Fruit fly (Drosophila melanogaster) whole organism, embryonic: Measurements from ENCODE around the gene foxo.

ENCODE experiments used
- Adf1 ChIP-seq: fragments of 200-800 bp; sonication (Bioruptor generic); IDR thresholded peaks from 2 replicates; pipeline ENCODE4 v1.3.6; 2022; ENCODE audit warnings: missing biosample characterization, missing genetic modification characterization
- Aef1 ChIP-seq: fragments of 200-800 bp; sonication (Bioruptor generic); IDR thresholded peaks from 3 replicates; pipeline ENCODE4 v1.3.6; 2022; ENCODE audit warnings: missing biosample characterization, missing genetic modification characterization
- Blimp-1 ChIP-seq: fragments of 200-800 bp; sonication (Bioruptor generic); optimal IDR thresholded peaks from 3 replicates; lab custom pipeline; 2018; ENCODE audit warnings: missing biosample characterization, missing genetic modification characterization, mild to moderate bottlenecking, moderate library complexity, missing genetic modification reagents
- CG10147 ChIP-seq: fragments of 200-800 bp; sonication (Bioruptor generic); optimal IDR thresholded peaks from 2 replicates; lab custom pipeline; 2019; ENCODE audit warnings: missing biosample characterization, mild to moderate bottlenecking, missing genetic modification characterization, moderate library complexity
- CG10431 ChIP-seq: fragments of 200-800 bp; sonication (Bioruptor generic); optimal IDR thresholded peaks from 3 replicates; lab custom pipeline; 2018; ENCODE audit warnings: missing biosample characterization, mild to moderate bottlenecking, missing genetic modification characterization
- CG11093 ChIP-seq: fragments of 200-800 bp; sonication (Bioruptor generic); IDR thresholded peaks from 3 replicates; pipeline ENCODE4 v1.3.6; 2022; ENCODE audit warnings: missing biosample characterization, missing genetic modification characterization
- CG11696 ChIP-seq: fragments of 200-800 bp; sonication (Bioruptor generic); IDR thresholded peaks from 2 replicates; pipeline ENCODE4 v1.3.6; 2022; ENCODE audit warnings: missing biosample characterization, missing genetic modification characterization
- CG13123 ChIP-seq: fragments of 200-800 bp; sonication (Bioruptor generic); optimal IDR thresholded peaks from 2 replicates; lab custom pipeline; 2016; ENCODE audit warnings: missing biosample characterization, missing genetic modification characterization
- CG13296 ChIP-seq: fragments of 200-800 bp; sonication (Bioruptor generic); optimal IDR thresholded peaks from 3 replicates; lab custom pipeline; 2018; ENCODE audit warnings: missing biosample characterization, mild to moderate bottlenecking, missing genetic modification characterization
- CG13894 ChIP-seq: fragments of 200-800 bp; sonication (Bioruptor generic); optimal IDR thresholded peaks from 3 replicates; lab custom pipeline; 2018; ENCODE audit warnings: missing biosample characterization, mild to moderate bottlenecking, missing genetic modification characterization, moderate library complexity
- CG16779 ChIP-seq: fragments of 200-800 bp; sonication (Bioruptor generic); IDR thresholded peaks from 2 replicates; pipeline ENCODE4 v1.3.6; 2022; ENCODE audit warnings: missing biosample characterization, missing genetic modification characterization
- CG17186 ChIP-seq: fragments of 200-800 bp; sonication (Bioruptor generic); optimal IDR thresholded peaks from 3 replicates; lab custom pipeline; 2017; ENCODE audit warnings: missing biosample characterization, missing genetic modification reagents, missing genetic modification characterization
- CG17328 ChIP-seq: fragments of 200-800 bp; sonication (Bioruptor generic); IDR thresholded peaks from 2 replicates; pipeline ENCODE4 v1.3.6; 2022; ENCODE audit warnings: missing biosample characterization, missing genetic modification characterization
- CG17361 ChIP-seq: fragments of 200-800 bp; sonication (Bioruptor generic); IDR thresholded peaks from 3 replicates; pipeline ENCODE4 v1.3.6; 2022; ENCODE audit warnings: missing biosample characterization, missing genetic modification characterization
- CG17568 ChIP-seq: fragments of 200-800 bp; sonication (Bioruptor generic); optimal IDR thresholded peaks from 2 replicates; lab custom pipeline; 2018; ENCODE audit warnings: missing biosample characterization, mild to moderate bottlenecking, missing genetic modification characterization, moderate library complexity
- CG18262 ChIP-seq: fragments of 200-800 bp; optimal IDR thresholded peaks from 3 replicates; lab custom pipeline; 2019; ENCODE audit warnings: missing biosample characterization, mild to moderate bottlenecking, missing genetic modification characterization, moderate library complexity
- CG2199 ChIP-seq: fragments of 200-800 bp; sonication (Bioruptor generic); IDR thresholded peaks from 3 replicates; pipeline ENCODE4 v1.3.6; 2022; ENCODE audit warnings: missing biosample characterization, missing genetic modification characterization
- CG31441 ChIP-seq: fragments of 200-800 bp; sonication (Bioruptor generic); IDR thresholded peaks from 2 replicates; pipeline ENCODE4 v1.3.6; 2022; ENCODE audit warnings: missing biosample characterization, missing genetic modification characterization
- CG34422 ChIP-seq: fragments of 200-800 bp; sonication (Bioruptor generic); IDR thresholded peaks from 3 replicates; pipeline ENCODE4 v1.3.6; 2022; ENCODE audit warnings: missing biosample characterization, missing genetic modification characterization
- CG3838 ChIP-seq: fragments of 200-800 bp; sonication (Bioruptor generic); optimal IDR thresholded peaks from 3 replicates; lab custom pipeline; 2016; ENCODE audit warnings: missing biosample characterization, missing genetic modification characterization
- CG42726 ChIP-seq: fragments of 200-800 bp; sonication (Bioruptor generic); IDR thresholded peaks from 2 replicates; pipeline ENCODE4 v1.3.6; 2022; ENCODE audit warnings: missing biosample characterization, missing genetic modification characterization; ENCODE audit not compliant: partially characterized antibody
- CG4617 ChIP-seq: fragments of 200-800 bp; sonication (Bioruptor generic); optimal IDR thresholded peaks from 3 replicates; lab custom pipeline; 2016; ENCODE audit warnings: missing biosample characterization, missing genetic modification characterization, borderline replicate concordance
- CG6175 ChIP-seq: fragments of 200-800 bp; sonication (Bioruptor generic); IDR thresholded peaks from 3 replicates; pipeline ENCODE4 v1.3.6; 2022; ENCODE audit warnings: missing biosample characterization, missing genetic modification characterization
- CG6254 ChIP-seq: fragments of 200-800 bp; sonication (Bioruptor generic); optimal IDR thresholded peaks from 3 replicates; lab custom pipeline; 2017; ENCODE audit warnings: mild to moderate bottlenecking, missing biosample characterization, missing genetic modification reagents, missing genetic modification characterization
- CG6689 ChIP-seq: fragments of 200-800 bp; sonication (Bioruptor generic); IDR thresholded peaks from 2 replicates; pipeline ENCODE4 v1.3.6; 2022; ENCODE audit warnings: missing biosample characterization, missing genetic modification characterization
- CG6813 ChIP-seq: fragments of 200-800 bp; sonication (Bioruptor generic); optimal IDR thresholded peaks from 2 replicates; lab custom pipeline; 2017; ENCODE audit warnings: missing biosample characterization, missing genetic modification characterization, mild to moderate bottlenecking, moderate library complexity, missing genetic modification reagents
- CG8359 ChIP-seq: fragments of 200-800 bp; sonication (Bioruptor generic); optimal IDR thresholded peaks from 2 replicates; lab custom pipeline; 2017; ENCODE audit warnings: missing biosample characterization, mild to moderate bottlenecking, missing genetic modification characterization, borderline replicate concordance
- CG8765 ChIP-seq: fragments of 200-800 bp; sonication (Bioruptor generic); IDR thresholded peaks from 2 replicates; pipeline ENCODE4 v1.3.6; 2022; ENCODE audit warnings: missing biosample characterization, missing genetic modification characterization
- CG9437 ChIP-seq: fragments of 200-800 bp; sonication (Bioruptor generic); optimal IDR thresholded peaks from 2 replicates; lab custom pipeline; 2018; ENCODE audit warnings: missing biosample characterization, mild to moderate bottlenecking, missing genetic modification characterization
- Drgx ChIP-seq: fragments of 200-800 bp; sonication (Bioruptor generic); IDR thresholded peaks from 2 replicates; pipeline ENCODE4 v1.3.6; 2022; ENCODE audit warnings: missing biosample characterization, missing genetic modification characterization
- Trl ChIP-seq, 3 experiments: fragments of >200 bp in 2 of 3; fragments of 200-800 bp in 1 of 3; sonication (Bioruptor generic) in 1 of 3; optimal IDR thresholded peaks; 2 replicates in 1 of 3; 3 replicates in 2 of 3; lab custom pipeline; 2016 to 2017; ENCODE audit warnings: missing biosample characterization in 1 of 3, missing genetic modification characterization in 1 of 3
- cg ChIP-seq: fragments of 200-800 bp; sonication (Bioruptor generic); optimal IDR thresholded peaks from 3 replicates; lab custom pipeline; 2019; ENCODE audit warnings: missing biosample characterization, mild to moderate bottlenecking, missing genetic modification characterization, moderate library complexity
- chif ChIP-seq, 2 experiments: fragments of 200-800 bp; sonication (Bioruptor generic); optimal IDR thresholded peaks; 3 replicates each; lab custom pipeline; 2016; ENCODE audit warnings: missing biosample characterization in 2 of 2, missing genetic modification characterization in 2 of 2
- chinmo ChIP-seq: fragments of 200-800 bp; sonication (Bioruptor generic); IDR thresholded peaks from 4 replicates; pipeline ENCODE4 v1.3.6; 2022; ENCODE audit warnings: missing biosample characterization, missing genetic modification characterization; ENCODE audit not compliant: partially characterized antibody
- ci ChIP-seq: fragments of 200-800 bp; sonication (Bioruptor generic); IDR thresholded peaks from 3 replicates; pipeline ENCODE4 v1.3.6; 2022; ENCODE audit warnings: missing biosample characterization, missing genetic modification characterization
- knrl ChIP-seq: fragments of 200-800 bp; sonication (Bioruptor generic); IDR thresholded peaks from 3 replicates; pipeline ENCODE4 v1.3.6; 2022; ENCODE audit warnings: missing biosample characterization, missing genetic modification characterization; ENCODE audit not compliant: partially characterized antibody
- nom ChIP-seq: fragments of 200-800 bp; sonication (Bioruptor generic); optimal IDR thresholded peaks from 2 replicates; lab custom pipeline; 2017; ENCODE audit warnings: missing biosample characterization, missing genetic modification characterization, mild to moderate bottlenecking, moderate library complexity, missing genetic modification reagents
- odd ChIP-seq: fragments of 200-800 bp; sonication (Bioruptor generic); optimal IDR thresholded peaks from 2 replicates; lab custom pipeline; 2017; ENCODE audit warnings: missing biosample characterization, mild to moderate bottlenecking, missing genetic modification characterization
- p53 ChIP-seq: fragments of 200-800 bp; sonication (Bioruptor generic); optimal IDR thresholded peaks from 2 replicates; lab custom pipeline; 2016; ENCODE audit warnings: missing biosample characterization, missing genetic modification characterization
- run ChIP-seq: fragments of 200-800 bp; sonication (Bioruptor generic); optimal IDR thresholded peaks from 3 replicates; lab custom pipeline; 2018; ENCODE audit warnings: missing biosample characterization, mild to moderate bottlenecking, missing genetic modification characterization
- sd ChIP-seq: fragments of 200-800 bp; sonication (Bioruptor generic); optimal IDR thresholded peaks from 3 replicates; lab custom pipeline; 2018; ENCODE audit warnings: missing biosample characterization, mild to moderate bottlenecking, missing genetic modification characterization, moderate library complexity
- sqz ChIP-seq: fragments of 200-800 bp; sonication (Bioruptor generic); optimal IDR thresholded peaks from 3 replicates; lab custom pipeline; 2018; ENCODE audit warnings: missing biosample characterization, mild to moderate bottlenecking, missing genetic modification characterization
- sr ChIP-seq: fragments of 200-800 bp; sonication (Bioruptor generic); IDR thresholded peaks from 3 replicates; pipeline ENCODE4 v1.3.6; 2022; ENCODE audit warnings: missing biosample characterization, missing genetic modification characterization
- usp ChIP-seq: fragments of >200 bp; optimal IDR thresholded peaks from 2 replicates; lab custom pipeline; 2017; ENCODE audit warnings: missing biosample characterization, missing genetic modification characterization
- vnd ChIP-seq: fragments of 200-800 bp; sonication (Bioruptor generic); IDR thresholded peaks from 3 replicates; pipeline ENCODE4 v1.3.6; 2022; ENCODE audit warnings: missing biosample characterization, missing genetic modification characterization; ENCODE audit not compliant: partially characterized antibody

Gene foxo

DNA sequence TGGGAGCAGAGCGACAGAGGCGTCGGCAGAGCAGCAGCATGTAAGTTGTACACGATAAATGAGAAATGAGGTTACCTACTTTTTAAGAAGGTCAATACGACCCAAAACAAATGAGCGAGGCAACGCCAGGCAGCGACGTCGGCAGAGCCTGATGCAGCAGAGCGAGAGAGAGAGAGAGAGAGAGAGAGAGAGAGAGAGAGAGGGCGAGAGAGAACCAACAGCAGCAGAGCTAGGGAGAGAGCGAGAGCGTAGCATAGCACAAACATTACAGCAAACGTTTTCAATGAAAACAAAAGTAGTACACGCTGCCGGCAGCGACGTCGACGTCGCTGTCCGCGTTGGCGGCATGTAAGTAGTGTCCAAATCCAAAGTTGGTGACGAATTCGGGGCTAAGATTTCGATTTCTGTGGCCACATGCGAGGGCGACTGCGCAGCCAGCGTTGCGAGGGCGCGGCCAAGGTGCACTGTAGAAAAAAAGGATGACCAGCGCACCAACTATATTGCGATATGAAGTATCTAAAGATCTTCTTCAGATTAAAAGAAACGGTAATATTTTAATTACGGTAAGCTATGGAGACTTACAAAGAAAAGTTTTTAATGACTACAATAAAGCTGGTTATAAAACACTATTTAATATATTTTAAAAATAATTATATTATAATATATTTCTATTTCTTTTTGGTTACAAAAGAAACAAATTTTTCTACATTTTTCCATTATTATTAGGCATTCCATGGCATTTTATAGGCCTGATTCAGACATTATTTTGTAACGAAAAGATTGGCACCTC, 38.9 kb upstream of the foxo start (continued):
- TF ChIP-seq CG34422 (GFP tag; lab: Robert Waterston, UW) (peak; percentile 88), CG17328 (GFP tag; lab: Robert Waterston, UW) (peak; percentile 74), Aef1 (peak; percentile 78), vnd (GFP tag; lab: Robert Waterston, UW) (peak; percentile 43; the same call in 1 of the 3 replicates), CG17186 (GFP tag; lab: Kevin White, UChicago) (no peak), CG10431 (peak; percentile 78), CG11093 (peak; percentile 70; the same call in 1 of the 3 replicates), CG16779 (GFP tag; lab: Robert Waterston, UW) (no peak)

DNA sequence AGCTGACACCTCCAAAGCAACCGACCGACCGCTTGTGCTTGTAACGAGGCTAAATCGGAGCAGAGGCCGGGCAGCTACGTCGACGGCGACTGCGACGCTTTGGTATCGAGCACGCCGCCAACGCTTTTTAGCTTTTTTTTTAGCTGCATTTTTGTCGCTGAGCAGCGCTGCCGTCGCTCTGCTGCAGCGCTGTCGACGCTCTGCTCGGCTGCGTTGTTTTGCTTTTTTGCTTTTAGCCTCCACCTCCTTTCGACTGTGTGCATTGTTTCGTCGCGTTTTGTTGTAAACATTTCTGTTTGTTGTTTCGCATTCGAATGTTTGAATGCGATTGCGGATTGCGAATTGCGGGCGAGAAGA, 38.3 kb upstream of the foxo start:
- TF ChIP-seq Adf1 (GFP tag; lab: Robert Waterston, UW) (peak; percentile 94), Drgx (0 out of 2 replicates have a peak, but pooled peaks have one; percentile 7), CG13123 (no peak), nom (GFP tag; lab: Kevin White, UChicago) (peak; percentile 63), sqz (GFP tag; lab: Kevin White, UChicago) (peak; percentile 86), CG6689 (GFP tag; lab: Robert Waterston, UW) (no peak), sr (peak; percentile 84; the same call in 2 of the 3 replicates), CG2199 (GFP tag; lab: Robert Waterston, UW) (0 out of 3 replicates have a peak, but pooled peaks have one; percentile 7), CG18262 (tag; lab: Kevin White, UChicago) (peak; percentile 26), CG31441 (GFP tag; lab: Robert Waterston, UW) (peak; percentile 6), chinmo (GFP tag; lab: Robert Waterston, UW) (peak; percentile 97), p53 (GFP tag; lab: Kevin White, UChicago) (no peak), CG3838 (GFP tag; lab: Kevin White, UChicago) (peak; percentile 27), CG6175 (GFP tag; lab: Robert Waterston, UW) (no peak), CG6813 (peak; percentile 12), CG17361 (GFP tag; lab: Robert Waterston, UW) (peak; percentile 46; the same call in 2 of the 3 replicates), sd (tag; lab: Kevin White, UChicago) (peak; percentile 37)

DNA sequence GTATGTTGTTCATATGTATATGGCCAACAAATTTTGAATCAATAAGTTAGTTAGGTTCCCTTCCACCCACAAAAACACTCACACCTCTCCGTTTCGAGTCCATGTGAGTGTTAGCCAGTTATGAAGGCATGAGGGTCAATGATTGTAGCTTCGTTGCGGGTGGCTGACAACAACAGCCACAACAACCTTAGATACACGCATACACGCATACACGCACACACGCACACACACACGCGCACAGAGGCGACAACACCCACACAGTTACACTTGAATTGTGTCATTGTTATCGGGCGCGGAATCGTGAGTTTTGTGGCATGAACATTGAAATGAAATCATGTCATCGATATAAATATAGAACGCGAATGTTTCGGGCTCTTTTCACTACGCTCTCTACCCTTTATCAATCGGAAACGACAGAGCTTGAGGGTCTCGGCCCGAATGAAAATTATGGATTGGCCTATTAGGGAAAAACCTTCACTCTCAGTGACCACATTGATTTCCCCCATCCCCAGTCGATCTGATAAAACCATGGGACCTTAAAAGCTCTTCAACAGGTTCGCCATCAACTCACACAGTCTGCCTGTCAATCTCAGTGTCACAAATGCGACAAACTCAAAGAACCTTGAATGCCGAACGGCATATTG, 37.2 kb upstream of the foxo start:
- peak; percentile 28 for TF ChIP-seq Blimp-1 (GFP tag; lab: Kevin White, UChicago)
- no peak for TF ChIP-seq CG17568
- no peak for TF ChIP-seq chif (GFP tag; optimal IDR thresholded peaks at IDR 0.05; lab: Kevin White, UChicago)
- TF ChIP-seq ci (GFP tag; lab: Robert Waterston, UW), result no peak; the same call in 2 of the 3 replicates
- peak; percentile 12 for TF ChIP-seq CG13894 (tag; lab: Kevin White, UChicago)
- no peak for TF ChIP-seq usp
- TF ChIP-seq CG2199 (GFP tag; lab: Robert Waterston, UW), result peak; percentile 82; the same call in 1 of the 3 replicates
- no peak for TF ChIP-seq CG11696 (GFP tag; lab: Robert Waterston, UW)
- no peak for TF ChIP-seq run (tag; lab: Kevin White, UChicago)
- no peak for TF ChIP-seq CG42726
- TF ChIP-seq Trl (optimal IDR thresholded peaks at IDR 0.05; lab: Kevin White, UChicago), result peak in 1 of 2 experiments; percentile 34
- TF ChIP-seq Trl (GFP tag; optimal IDR thresholded peaks at IDR 0.05; lab: Kevin White, UChicago), result no peak
- TF ChIP-seq CG8765, result no peak
- no peak for TF ChIP-seq CG9437
- no peak for TF ChIP-seq CG8359
- TF ChIP-seq CG6689 (GFP tag; lab: Robert Waterston, UW), result no peak
- no peak for TF ChIP-seq knrl (GFP tag; lab: Robert Waterston, UW)
- no peak for TF ChIP-seq CG13296 (GFP tag; lab: Kevin White, UChicago)
- TF ChIP-seq CG4617 (GFP tag; lab: Kevin White, UChicago), result no peak
- no peak for TF ChIP-seq CG6254
- no peak for TF ChIP-seq odd (GFP tag; lab: Kevin White, UChicago)
- TF ChIP-seq cg (GFP tag; lab: Kevin White, UChicago), result peak; percentile 85
- no peak for TF ChIP-seq CG10147 (GFP tag; lab: Kevin White, UChicago)
